Fruit fly (Drosophila melanogaster) whole organism, embryonic: Measurements from ENCODE around the gene Vha100-5.

ENCODE experiments used
- CG4730 ChIP-seq: fragments of 200-800 bp; sonication (Bioruptor generic); IDR thresholded peaks from 2 replicates; pipeline ENCODE4 v1.3.6; 2022; ENCODE audit warnings: missing biosample characterization, missing genetic modification characterization
- CG5245 ChIP-seq: fragments of 200-800 bp; sonication (Bioruptor generic); optimal IDR thresholded peaks from 3 replicates; lab custom pipeline; 2016; ENCODE audit warnings: missing biosample characterization, missing genetic modification characterization
- Sry-β ChIP-seq: fragments of 200-800 bp; sonication (Bioruptor generic); optimal IDR thresholded peaks from 2 replicates; lab custom pipeline; 2018; ENCODE audit warnings: missing biosample characterization, mild to moderate bottlenecking, missing genetic modification characterization, moderate library complexity
- bab2 ChIP-seq: fragments of 200-800 bp; sonication (Bioruptor generic); optimal IDR thresholded peaks from 2 replicates; lab custom pipeline; 2016; ENCODE audit warnings: missing biosample characterization, missing genetic modification characterization
- dm ChIP-seq: fragments of 200-800 bp; sonication (Bioruptor generic); optimal IDR thresholded peaks from 3 replicates; lab custom pipeline; 2016; ENCODE audit warnings: missing biosample characterization, missing genetic modification characterization
- slp2 ChIP-seq: fragments of 200-800 bp; sonication (Bioruptor generic); optimal IDR thresholded peaks from 2 replicates; lab custom pipeline; 2016; ENCODE audit warnings: missing biosample characterization, missing genetic modification characterization

- no peak for TF ChIP-seq slp2 (GFP tag; lab: Kevin White, UChicago)
- no peak for TF ChIP-seq Sry-β (GFP tag; lab: Kevin White, UChicago)
- TF ChIP-seq bab2 (GFP tag; lab: Kevin White, UChicago), result no peak
- no peak for TF ChIP-seq CG4730 (GFP tag; lab: Robert Waterston, UW)
- TF ChIP-seq dm (GFP tag; lab: Kevin White, UChicago), result no peak
- TF ChIP-seq CG5245 (GFP tag; lab: Kevin White, UChicago), result no peak
These were observed 2.8 kb upstream of the Vha100-5 start for dm6 chr2L:11735975-11736374.
